Fruit fly (Drosophila melanogaster) whole organism, adult: ENCODE data around the gene CG8539.

Source experiments
- CG12768 ChIP-seq: fragments of 200-800 bp; sonication (Bioruptor generic); optimal IDR thresholded peaks from 2 replicates; lab custom pipeline; 2017; ENCODE audit warnings: missing biosample characterization, missing genetic modification characterization, mild to moderate bottlenecking, moderate library complexity, missing genetic modification reagents
- CG7101 ChIP-seq: fragments of 200-800 bp; sonication (Bioruptor generic); optimal IDR thresholded peaks from 2 replicates; lab custom pipeline; 2018; ENCODE audit warnings: missing biosample characterization, mild to moderate bottlenecking, missing genetic modification characterization, moderate library complexity
- Crg-1 ChIP-seq: fragments of 200-800 bp; sonication (Bioruptor generic); optimal IDR thresholded peaks from 2 replicates; lab custom pipeline; 2016; ENCODE audit warnings: missing biosample characterization, missing genetic modification characterization
- Hr96 ChIP-seq: fragments of 200-800 bp; sonication (Bioruptor generic); optimal IDR thresholded peaks from 2 replicates; lab custom pipeline; 2016; ENCODE audit warnings: missing biosample characterization, missing genetic modification characterization
- Mnt ChIP-seq: fragments of 200-800 bp; sonication (Bioruptor generic); optimal IDR thresholded peaks from 2 replicates; lab custom pipeline; 2016; ENCODE audit warnings: missing biosample characterization, mild to moderate bottlenecking, missing genetic modification characterization
- cic ChIP-seq: fragments of 200-800 bp; sonication (Bioruptor generic); optimal IDR thresholded peaks from 2 replicates; lab custom pipeline; 2017; ENCODE audit warnings: missing biosample characterization, mild to moderate bottlenecking, missing genetic modification characterization, moderate library complexity
- cnc ChIP-seq, 2 experiments: fragments of >200 bp; optimal IDR thresholded peaks; 2 replicates each; lab custom pipeline; 2017
- kay ChIP-seq: fragments of 200-800 bp; sonication (Bioruptor generic); peaks from one replicate; lab custom pipeline; 2016; ENCODE audit warnings: missing biosample characterization, missing genetic modification characterization, borderline replicate concordance
- ovo ChIP-seq: fragments of 200-800 bp; sonication (Bioruptor generic); optimal IDR thresholded peaks from 2 replicates; lab custom pipeline; 2016; ENCODE audit warnings: missing biosample characterization, missing genetic modification characterization
- pad ChIP-seq: fragments of 200-800 bp; sonication (Bioruptor generic); optimal IDR thresholded peaks from 3 replicates; lab custom pipeline; 2017; ENCODE audit warnings: missing biosample characterization, missing genetic modification characterization, mild to moderate bottlenecking, moderate library complexity, missing genetic modification reagents

DNA sequence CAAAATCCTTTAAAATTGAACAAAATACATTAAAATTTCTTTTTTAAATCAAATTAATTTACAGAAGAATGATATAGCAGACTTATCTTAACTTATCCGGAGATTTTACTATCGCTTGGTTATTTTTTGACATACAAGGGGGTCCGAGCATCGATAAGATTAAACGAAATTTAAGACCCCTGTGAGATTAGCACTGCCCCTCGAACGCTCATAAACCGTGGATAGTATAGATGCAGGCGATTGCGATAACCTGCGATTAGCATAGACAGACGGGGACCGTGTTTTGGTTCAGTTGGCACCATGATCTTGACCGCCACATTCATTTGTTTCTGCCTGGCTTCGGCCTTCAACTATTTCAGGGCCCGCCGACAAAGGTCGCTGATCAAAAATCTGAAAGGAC, 7.1 kb downstream of the CG8539 start, which contains the start of gene Cyp316a1:
- no peak for TF ChIP-seq cic
- no peak for TF ChIP-seq pad (GFP tag; lab: Kevin White, UChicago)
- TF ChIP-seq CG12768 (GFP tag; lab: Kevin White, UChicago), result no peak
- TF ChIP-seq cnc (optimal IDR thresholded peaks at IDR 0.05; lab: Kevin White, UChicago), result no peak
- no peak for TF ChIP-seq CG7101 (tag; lab: Kevin White, UChicago)
- no peak for TF ChIP-seq ovo (GFP tag; lab: Kevin White, UChicago)
- no peak for TF ChIP-seq Hr96 (GFP tag; lab: Kevin White, UChicago)
- no peak for TF ChIP-seq kay
- TF ChIP-seq Mnt, result no peak
- TF ChIP-seq Crg-1 (GFP tag; lab: Kevin White, UChicago), result no peak
